Fruit fly (Drosophila melanogaster): ENCODE results near the gene CG8578.

CG8578 gene

dm6 chrX:15835393-15835792, 8.9 kb upstream of the CG8578 start, which contains the start of gene Chc (continued):
- TF ChIP-seq NK7.1 (GFP tag; optimal IDR thresholded peaks at IDR 0.05) = no peak
- TF ChIP-seq CG1603 (tag; optimal IDR thresholded peaks at IDR 0.05) = peak; percentile 75
- peak; percentile 76 for TF ChIP-seq Med (GFP tag)
- no peak for TF ChIP-seq Lhr (GFP tag; optimal IDR thresholded peaks at IDR 0.05)
- no peak for TF ChIP-seq CG10565 (GFP tag; optimal IDR thresholded peaks at IDR 0.05)
- TF ChIP-seq NC2α (GFP tag; optimal IDR thresholded peaks at IDR 0.05) = no peak
- TF ChIP-seq Drgx (GFP tag; IDR thresholded peaks at IDR 0.05) = no peak
- no peak for TF ChIP-seq CG3407 (GFP tag; optimal IDR thresholded peaks at IDR 0.05)
- peak; percentile 7 for TF ChIP-seq MESR4 (GFP tag; optimal IDR thresholded peaks at IDR 0.05)
- no peak for TF ChIP-seq CG13624 (GFP tag; optimal IDR thresholded peaks at IDR 0.05)
- TF ChIP-seq ind (GFP tag; optimal IDR thresholded peaks at IDR 0.05) = no peak
- no peak for TF ChIP-seq CG1832 (GFP tag; optimal IDR thresholded peaks at IDR 0.05)
- TF ChIP-seq CG15601 (tag; optimal IDR thresholded peaks at IDR 0.05) = no peak
- no peak for TF ChIP-seq Chrac-16 (GFP tag; optimal IDR thresholded peaks at IDR 0.05)
- TF ChIP-seq CG4820 (GFP tag; optimal IDR thresholded peaks at IDR 0.05) = no peak
- no peak for TF ChIP-seq prd (optimal IDR thresholded peaks at IDR 0.05)
- no peak for TF ChIP-seq prd (GFP tag; IDR thresholded peaks at IDR 0.05)
- no peak for TF ChIP-seq ems (GFP tag; optimal IDR thresholded peaks at IDR 0.05)
- no peak for TF ChIP-seq Hr78 (GFP tag; optimal IDR thresholded peaks at IDR 0.05)
- no peak for TF ChIP-seq dati (GFP tag; IDR thresholded peaks at IDR 0.05)
- TF ChIP-seq corto (GFP tag; optimal IDR thresholded peaks at IDR 0.05) = no peak
- TF ChIP-seq nmo (GFP tag; optimal IDR thresholded peaks at IDR 0.05) = peak; percentile 34
- no peak for TF ChIP-seq CG11247 (GFP tag; IDR thresholded peaks at IDR 0.05)
- peak; percentile 36; the same call in 1 of the 2 replicates for TF ChIP-seq Rfx (GFP tag; IDR thresholded peaks at IDR 0.05)
- TF ChIP-seq wek (GFP tag; optimal IDR thresholded peaks at IDR 0.05) = no peak
- TF ChIP-seq CG6654 (GFP tag; optimal IDR thresholded peaks at IDR 0.05) = no peak
- TF ChIP-seq HLH4C (GFP tag; IDR thresholded peaks at IDR 0.05; ENCODE audit: partially characterized antibody) = peak; percentile 98
- TF ChIP-seq CG17829 (tag; optimal IDR thresholded peaks at IDR 0.05) = no peak
- TF ChIP-seq Dp (GFP tag; optimal IDR thresholded peaks at IDR 0.05) = peak; percentile 43
- peak; percentile 36; the same call in 1 of the 2 replicates for TF ChIP-seq ssp (GFP tag; IDR thresholded peaks at IDR 0.05)
- TF ChIP-seq CG43689 (GFP tag; IDR thresholded peaks at IDR 0.05) = no peak
- TF ChIP-seq psq (GFP tag; optimal IDR thresholded peaks at IDR 0.05) = no peak
- no peak for TF ChIP-seq lmd (GFP tag; IDR thresholded peaks at IDR 0.05)
- TF ChIP-seq lab (GFP tag; optimal IDR thresholded peaks at IDR 0.05) = no peak
- no peak for TF ChIP-seq ATbp (GFP tag; optimal IDR thresholded peaks at IDR 0.05)
- peak; percentile 32 for TF ChIP-seq CG17186 (GFP tag; optimal IDR thresholded peaks at IDR 0.05)
- no peak for TF ChIP-seq H2.0 (GFP tag; IDR thresholded peaks at IDR 0.05)
- peak; percentile 91 for TF ChIP-seq Doc3 (GFP tag; IDR thresholded peaks at IDR 0.05; ENCODE audit: partially characterized antibody)
- no peak for TF ChIP-seq ttk (GFP tag; IDR thresholded peaks at IDR 0.05)
- no peak for TF ChIP-seq Hsf (GFP tag; optimal IDR thresholded peaks at IDR 0.05)
- TF ChIP-seq CG2875 (GFP tag; optimal IDR thresholded peaks at IDR 0.05) = no peak
- no peak for TF ChIP-seq Elba2 (GFP tag; optimal IDR thresholded peaks at IDR 0.05)
- TF ChIP-seq PHDP (tag; optimal IDR thresholded peaks at IDR 0.05) = no peak
- peak; percentile 97 for TF ChIP-seq CG34224 (GFP tag; IDR thresholded peaks at IDR 0.05; ENCODE audit: partially characterized antibody)
- peak; percentile 98 for TF ChIP-seq chinmo (GFP tag; IDR thresholded peaks at IDR 0.05; ENCODE audit: partially characterized antibody)
- TF ChIP-seq gem (tag; optimal IDR thresholded peaks at IDR 0.05) = no peak
- TF ChIP-seq CG4404 (GFP tag; IDR thresholded peaks at IDR 0.05) = no peak
- TF ChIP-seq CG7963 (GFP tag; IDR thresholded peaks at IDR 0.05; ENCODE audit: partially characterized antibody) = peak; percentile 97
- peak; percentile 99 for TF ChIP-seq amos (GFP tag; IDR thresholded peaks at IDR 0.05; ENCODE audit: partially characterized antibody)
- no peak for TF ChIP-seq Spps (tag; optimal IDR thresholded peaks at IDR 0.05)
- peak; percentile 68 for TF ChIP-seq row (GFP tag; IDR thresholded peaks at IDR 0.05)

Measured in whole organism, embryonic.